Worm (Caenorhabditis elegans): Measurements from ENCODE around the gene gcy-12.

gcy-12 gene

DNA sequence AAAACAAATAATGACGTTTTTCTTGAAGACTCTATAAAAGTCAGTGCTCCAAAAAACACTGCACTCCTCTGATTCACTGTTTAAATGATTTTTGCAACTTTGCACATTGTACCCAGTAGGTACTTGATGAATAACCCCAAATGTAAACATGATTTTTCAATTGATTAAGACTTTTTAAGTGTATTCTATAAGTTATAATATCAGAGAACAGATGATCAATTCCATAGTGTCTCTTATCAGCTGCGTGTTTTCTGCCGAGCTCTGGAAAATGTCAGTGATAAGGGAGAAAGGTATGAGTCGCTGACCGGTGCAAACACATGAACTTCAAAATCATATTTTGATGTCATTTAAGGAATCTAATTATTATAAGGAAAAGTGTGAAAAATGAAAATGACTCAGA, 11.9 kb downstream of the gcy-12 start:
- TF ChIP-seq sem-4 (tag; optimal IDR thresholded peaks at IDR 0.05) = no peak
- TF ChIP-seq mab-5 (tag; optimal IDR thresholded peaks at IDR 0.05) = no peak
- no peak for TF ChIP-seq nhr-6 (tag; optimal IDR thresholded peaks at IDR 0.05)
- no peak for TF ChIP-seq snpc-4 (tag; optimal IDR thresholded peaks at IDR 0.05)
- TF ChIP-seq nhr-10 (tag; optimal IDR thresholded peaks at IDR 0.05) = no peak
- TF ChIP-seq nhr-23 (tag; optimal IDR thresholded peaks at IDR 0.05) = no peak
- TF ChIP-seq crh-2 (tag; optimal IDR thresholded peaks at IDR 0.05) = peak; percentile 40
- peak; percentile 14 for TF ChIP-seq nhr-21 (tag; optimal IDR thresholded peaks at IDR 0.05)
- TF ChIP-seq alr-1 (tag; optimal IDR thresholded peaks at IDR 0.05) = no peak
- peak; percentile 62 for TF ChIP-seq F13H6.1 (tag; optimal IDR thresholded peaks at IDR 0.05)
- TF ChIP-seq lsy-2 (tag; optimal IDR thresholded peaks at IDR 0.05) = no peak
- TF ChIP-seq elt-1 (tag; optimal IDR thresholded peaks at IDR 0.05) = no peak
- no peak for TF ChIP-seq peb-1 (tag; optimal IDR thresholded peaks at IDR 0.05)
- no peak for TF ChIP-seq ceh-82 (tag; optimal IDR thresholded peaks at IDR 0.05)
- TF ChIP-seq mbf-1 (tag; optimal IDR thresholded peaks at IDR 0.05) = no peak
- no peak for TF ChIP-seq ceh-16 (tag; optimal IDR thresholded peaks at IDR 0.05)
- peak; percentile 93 for TF ChIP-seq sma-9 (GFP tag; optimal IDR thresholded peaks at IDR 0.05)
- no peak for TF ChIP-seq sma-9 (tag; optimal IDR thresholded peaks at IDR 0.05)
- TF ChIP-seq elt-3 (tag; optimal IDR thresholded peaks at IDR 0.05) = no peak
- no peak for TF ChIP-seq unc-62 (GFP tag; optimal IDR thresholded peaks at IDR 0.05)
- no peak for TF ChIP-seq unc-39 (tag; optimal IDR thresholded peaks at IDR 0.05)
- TF ChIP-seq aly-2 (tag; optimal IDR thresholded peaks at IDR 0.05) = no peak
- TF ChIP-seq sma-3 (GFP tag; optimal IDR thresholded peaks at IDR 0.05) = peak; percentile 20
- no peak for TF ChIP-seq unc-55 (GFP tag; optimal IDR thresholded peaks at IDR 0.05)
- TF ChIP-seq nhr-11 (tag; optimal IDR thresholded peaks at IDR 0.05) = no peak
- TF ChIP-seq lin-11 (tag; optimal IDR thresholded peaks at IDR 0.05) = no peak
- TF ChIP-seq nhr-77 (tag; optimal IDR thresholded peaks at IDR 0.05) = no peak
- no peak for TF ChIP-seq nhr-237 (tag; optimal IDR thresholded peaks at IDR 0.05)
- TF ChIP-seq ztf-1 (GFP tag; conservative IDR thresholded peaks at IDR 0.05) = no peak
- no peak for TF ChIP-seq nhr-12 (tag; optimal IDR thresholded peaks at IDR 0.05)
- TF ChIP-seq Y55F3AM.14 (GFP tag; optimal IDR thresholded peaks at IDR 0.05) = no peak
- TF ChIP-seq ztf-4 (tag; optimal IDR thresholded peaks at IDR 0.05) = no peak
- TF ChIP-seq fos-1 (tag; optimal IDR thresholded peaks at IDR 0.05) = peak; percentile 98
- TF ChIP-seq lin-13 (GFP tag; optimal IDR thresholded peaks at IDR 0.05) = no peak
- no peak for TF ChIP-seq ZK546.5 (tag; optimal IDR thresholded peaks at IDR 0.05)
- no peak for TF ChIP-seq mdl-1 (tag; optimal IDR thresholded peaks at IDR 0.05)
- no peak for TF ChIP-seq nhr-129 (tag; optimal IDR thresholded peaks at IDR 0.05)
- TF ChIP-seq C34F6.9 (tag; optimal IDR thresholded peaks at IDR 0.05) = no peak
- peak; percentile 39 for TF ChIP-seq gmeb-1 (tag; optimal IDR thresholded peaks at IDR 0.05)
- TF ChIP-seq ama-1 (optimal IDR thresholded peaks at IDR 0.05) = no peak

- TF ChIP-seq crh-2 (tag; optimal IDR thresholded peaks at IDR 0.05) (no peak), mab-5 (tag; optimal IDR thresholded peaks at IDR 0.05) (no peak), sem-4 (tag; optimal IDR thresholded peaks at IDR 0.05) (no peak), nhr-25 (tag; optimal IDR thresholded peaks at IDR 0.05) (peak; percentile 65), ztf-1 (GFP tag; conservative IDR thresholded peaks at IDR 0.05) (no peak), ZK546.5 (tag; optimal IDR thresholded peaks at IDR 0.05) (no peak)
Observed at ce11 chrII:5324653-5325052, 12.8 kb downstream of the gcy-12 start.

ce11 chrII:5326024-5326627, 14.3 kb downstream of the gcy-12 start:
- TF ChIP-seq nhr-12 (tag; optimal IDR thresholded peaks at IDR 0.05) = no peak
- TF ChIP-seq mdl-1 (tag; optimal IDR thresholded peaks at IDR 0.05) = peak; percentile 21 to 67
- TF ChIP-seq unc-62 (GFP tag; optimal IDR thresholded peaks at IDR 0.05) = no peak
- no peak for TF ChIP-seq skn-1 (tag; optimal IDR thresholded peaks at IDR 0.05)
- no peak for TF ChIP-seq nhr-237 (tag; optimal IDR thresholded peaks at IDR 0.05)
- peak; percentile 33 to 76 for TF ChIP-seq lsy-2 (tag; optimal IDR thresholded peaks at IDR 0.05)
- no peak for TF ChIP-seq mab-5 (tag; optimal IDR thresholded peaks at IDR 0.05)
- no peak for TF ChIP-seq snpc-4 (tag; optimal IDR thresholded peaks at IDR 0.05)
- TF ChIP-seq nhr-77 (tag; optimal IDR thresholded peaks at IDR 0.05) = no peak
- no peak for TF ChIP-seq ceh-82 (tag; optimal IDR thresholded peaks at IDR 0.05)
- peak; percentile 30 for TF ChIP-seq Y55F3AM.14 (GFP tag; optimal IDR thresholded peaks at IDR 0.05)
- peak; percentile 30 for TF ChIP-seq ztf-4 (tag; optimal IDR thresholded peaks at IDR 0.05)
- TF ChIP-seq elt-3 (tag; optimal IDR thresholded peaks at IDR 0.05) = no peak
- no peak for TF ChIP-seq ceh-16 (tag; optimal IDR thresholded peaks at IDR 0.05)
- no peak for TF ChIP-seq gmeb-1 (tag; optimal IDR thresholded peaks at IDR 0.05)
- TF ChIP-seq nhr-23 (tag; optimal IDR thresholded peaks at IDR 0.05) = no peak
- no peak for TF ChIP-seq lin-39 (tag; optimal IDR thresholded peaks at IDR 0.05)
- peak; percentile 81 for TF ChIP-seq unc-55 (GFP tag; optimal IDR thresholded peaks at IDR 0.05)
- TF ChIP-seq nhr-21 (tag; optimal IDR thresholded peaks at IDR 0.05) = peak; percentile 52
- peak; percentile 11 for TF ChIP-seq alr-1 (tag; optimal IDR thresholded peaks at IDR 0.05)
- TF ChIP-seq fos-1 (tag; optimal IDR thresholded peaks at IDR 0.05) = peak; percentile 68
- TF ChIP-seq lin-11 (tag; optimal IDR thresholded peaks at IDR 0.05) = peak; percentile 4
- TF ChIP-seq nhr-25 (tag; optimal IDR thresholded peaks at IDR 0.05) = no peak
- TF ChIP-seq aly-2 (tag; optimal IDR thresholded peaks at IDR 0.05) = no peak
- TF ChIP-seq sma-3 (GFP tag; optimal IDR thresholded peaks at IDR 0.05) = peak; percentile 15
- peak; percentile 85 for TF ChIP-seq sma-9 (GFP tag; optimal IDR thresholded peaks at IDR 0.05)
- TF ChIP-seq sma-9 (tag; optimal IDR thresholded peaks at IDR 0.05) = peak; percentile 21
- TF ChIP-seq lin-13 (GFP tag; optimal IDR thresholded peaks at IDR 0.05) = no peak
- TF ChIP-seq sem-4 (tag; optimal IDR thresholded peaks at IDR 0.05) = peak; percentile 24
- TF ChIP-seq ZK546.5 (tag; optimal IDR thresholded peaks at IDR 0.05) = no peak
- peak; percentile 91 for TF ChIP-seq nhr-129 (tag; optimal IDR thresholded peaks at IDR 0.05)
- peak; percentile 83 for TF ChIP-seq F13H6.1 (tag; optimal IDR thresholded peaks at IDR 0.05)
- TF ChIP-seq crh-2 (tag; optimal IDR thresholded peaks at IDR 0.05) = peak; percentile 93
- TF ChIP-seq C34F6.9 (tag; optimal IDR thresholded peaks at IDR 0.05) = peak; percentile 90
- peak; percentile 78 for TF ChIP-seq egl-27 (tag; optimal IDR thresholded peaks at IDR 0.05)
- TF ChIP-seq nhr-10 (tag; optimal IDR thresholded peaks at IDR 0.05) = no peak
- peak; percentile 19 for TF ChIP-seq nhr-6 (tag; optimal IDR thresholded peaks at IDR 0.05)
- peak; percentile 77 for TF ChIP-seq zag-1 (tag; optimal IDR thresholded peaks at IDR 0.05)
